Worm (Caenorhabditis elegans) whole organism, L2 larva: ENCODE data around the gene best-20.

ENCODE experiments used
- C34F6.9 ChIP-seq: fragments of 150-350 bp; optimal IDR thresholded peaks from 2 replicates; lab custom pipeline; 2014; ENCODE audit warnings: missing biosample characterization, missing genetic modification characterization
- F13H6.1 ChIP-seq: sonication (generic microtip); optimal IDR thresholded peaks from 2 replicates; lab custom pipeline; 2016; ENCODE audit warnings: missing genetic modification characterization, missing compliant biosample characterization
- R02D3.7 ChIP-seq: fragments of 150-350 bp; optimal IDR thresholded peaks from 2 replicates; lab custom pipeline; 2014; ENCODE audit warnings: missing biosample characterization, missing genetic modification characterization
- Y55F3AM.14 ChIP-seq: fragments of 200-800 bp; sonication (Bioruptor generic); optimal IDR thresholded peaks from 2 replicates; lab custom pipeline; 2018; ENCODE audit warnings: mild to moderate bottlenecking, missing genetic modification characterization, missing compliant biosample characterization
- ZK546.5 ChIP-seq: sonication (generic microtip); optimal IDR thresholded peaks from 2 replicates; lab custom pipeline; 2017; ENCODE audit warnings: missing biosample characterization, missing genetic modification characterization
- alr-1 ChIP-seq: fragments of 150-350 bp; optimal IDR thresholded peaks from 2 replicates; lab custom pipeline; 2014; ENCODE audit warnings: missing biosample characterization, missing genetic modification characterization
- aly-2 ChIP-seq: fragments of 150-350 bp; optimal IDR thresholded peaks from 2 replicates; lab custom pipeline; 2014; ENCODE audit warnings: missing biosample characterization, missing genetic modification characterization
- ama-1 ChIP-seq: fragments of 150-350 bp; optimal IDR thresholded peaks from 2 replicates; lab custom pipeline; 2018; ENCODE audit warnings: inconsistent platforms
- blmp-1 ChIP-seq: sonication (generic microtip); optimal IDR thresholded peaks from 2 replicates; lab custom pipeline; 2017; ENCODE audit warnings: missing genetic modification characterization, mild to moderate bottlenecking, missing compliant biosample characterization, antibody characterized with exemption, moderate library complexity; ENCODE audit not compliant: insufficient read depth
- ceh-16 ChIP-seq: fragments of 150-350 bp; optimal IDR thresholded peaks from 2 replicates; lab custom pipeline; 2014; ENCODE audit warnings: missing biosample characterization, missing genetic modification characterization
- ceh-82 ChIP-seq: fragments of 150-350 bp; optimal IDR thresholded peaks from 2 replicates; lab custom pipeline; 2014; ENCODE audit warnings: missing biosample characterization, missing genetic modification characterization
- crh-2 ChIP-seq: sonication (generic microtip); optimal IDR thresholded peaks from 2 replicates; lab custom pipeline; 2017; ENCODE audit warnings: missing biosample characterization, missing genetic modification characterization
- dmd-4 ChIP-seq: sonication (generic microtip); optimal IDR thresholded peaks from 2 replicates; lab custom pipeline; 2017; ENCODE audit warnings: missing biosample characterization, missing genetic modification characterization
- egl-27 ChIP-seq: sonication (generic microtip); optimal IDR thresholded peaks from 3 replicates; lab custom pipeline; 2017; ENCODE audit warnings: missing biosample characterization, missing genetic modification reagents, missing genetic modification characterization
- elt-1 ChIP-seq: fragments of 150-350 bp; optimal IDR thresholded peaks from 2 replicates; lab custom pipeline; 2014; ENCODE audit warnings: missing biosample characterization, missing genetic modification characterization
- fos-1 ChIP-seq: fragments of 150-350 bp; optimal IDR thresholded peaks from 2 replicates; lab custom pipeline; 2014; ENCODE audit warnings: missing biosample characterization, missing genetic modification characterization
- gmeb-1 ChIP-seq: fragments of 150-350 bp; optimal IDR thresholded peaks from 2 replicates; lab custom pipeline; 2014; ENCODE audit warnings: missing biosample characterization, missing genetic modification characterization
- lin-11 ChIP-seq: fragments of 150-350 bp; sonication (generic microtip); optimal IDR thresholded peaks from 2 replicates; lab custom pipeline; 2014; ENCODE audit warnings: missing biosample characterization, missing genetic modification characterization, inconsistent platforms, mixed read lengths
- lin-13 ChIP-seq: fragments of 150-350 bp; optimal IDR thresholded peaks from 2 replicates; lab custom pipeline; 2014; ENCODE audit warnings: missing biosample characterization, missing genetic modification reagents, missing genetic modification characterization
- lin-39 ChIP-seq: fragments of 150-350 bp; optimal IDR thresholded peaks from 2 replicates; lab custom pipeline; 2014; ENCODE audit warnings: missing biosample characterization, missing genetic modification reagents, missing genetic modification characterization
- lsy-2 ChIP-seq, 2 experiments: fragments of 150-350 bp in 1 of 2; sonication (generic microtip) in 1 of 2; optimal IDR thresholded peaks; 2 replicates each; lab custom pipeline; 2014 to 2017; ENCODE audit warnings: missing biosample characterization in 2 of 2, missing genetic modification characterization in 2 of 2
- mab-5 ChIP-seq: fragments of 150-350 bp; optimal IDR thresholded peaks from 2 replicates; lab custom pipeline; 2014; ENCODE audit warnings: missing biosample characterization, missing genetic modification characterization
- mbf-1 ChIP-seq: sonication (generic microtip); optimal IDR thresholded peaks from 2 replicates; lab custom pipeline; 2017; ENCODE audit warnings: missing biosample characterization, missing genetic modification characterization
- mdl-1 ChIP-seq, 2 experiments: fragments of 150-350 bp in 1 of 2; sonication (generic microtip) in 1 of 2; optimal IDR thresholded peaks; 2 replicates each; lab custom pipeline; 2017; ENCODE audit warnings: missing biosample characterization in 2 of 2, missing genetic modification characterization in 2 of 2
- nhr-10 ChIP-seq: sonication (generic microtip); optimal IDR thresholded peaks from 2 replicates; lab custom pipeline; 2017; ENCODE audit warnings: missing biosample characterization, missing genetic modification characterization
- nhr-11 ChIP-seq: fragments of 150-350 bp; optimal IDR thresholded peaks from 2 replicates; lab custom pipeline; 2014; ENCODE audit warnings: missing biosample characterization, missing genetic modification characterization
- nhr-12 ChIP-seq: fragments of 150-350 bp; optimal IDR thresholded peaks from 2 replicates; lab custom pipeline; 2014; ENCODE audit warnings: missing biosample characterization, missing genetic modification characterization
- nhr-129 ChIP-seq: fragments of 150-350 bp; optimal IDR thresholded peaks from 2 replicates; lab custom pipeline; 2014; ENCODE audit warnings: missing biosample characterization, missing genetic modification characterization
- nhr-21 ChIP-seq: fragments of 150-350 bp; optimal IDR thresholded peaks from 2 replicates; lab custom pipeline; 2014; ENCODE audit warnings: missing biosample characterization, missing genetic modification characterization
- nhr-237 ChIP-seq: fragments of 150-350 bp; optimal IDR thresholded peaks from 2 replicates; lab custom pipeline; 2014; ENCODE audit warnings: missing biosample characterization, missing genetic modification characterization
- nhr-25 ChIP-seq: fragments of 150-350 bp; sonication (generic microtip); optimal IDR thresholded peaks from 3 replicates; lab custom pipeline; 2014; ENCODE audit warnings: missing biosample characterization, missing genetic modification characterization
- nhr-6 ChIP-seq: fragments of 150-350 bp; optimal IDR thresholded peaks from 2 replicates; lab custom pipeline; 2014; ENCODE audit warnings: missing biosample characterization, missing genetic modification characterization
- nhr-77 ChIP-seq: fragments of 150-350 bp; optimal IDR thresholded peaks from 2 replicates; lab custom pipeline; 2014; ENCODE audit warnings: missing biosample characterization, missing genetic modification characterization
- sem-4 ChIP-seq: fragments of 150-350 bp; optimal IDR thresholded peaks from 2 replicates; lab custom pipeline; 2014; ENCODE audit warnings: missing biosample characterization, missing genetic modification reagents, missing genetic modification characterization
- skn-1 ChIP-seq: sonication (generic microtip); optimal IDR thresholded peaks from 2 replicates; lab custom pipeline; 2017; ENCODE audit warnings: missing biosample characterization, missing genetic modification characterization
- sma-3 ChIP-seq: sonication (generic microtip); optimal IDR thresholded peaks from 2 replicates; lab custom pipeline; 2016; ENCODE audit warnings: missing genetic modification reagents, missing genetic modification characterization, missing compliant biosample characterization
- sma-9 ChIP-seq, 2 experiments: fragments of 150-350 bp in 1 of 2; sonication (generic microtip) in 1 of 2; optimal IDR thresholded peaks; 2 replicates each; lab custom pipeline; 2014 to 2016; ENCODE audit warnings: missing genetic modification characterization in 2 of 2, mild to moderate bottlenecking in 1 of 2, missing biosample characterization in 1 of 2, missing compliant biosample characterization in 1 of 2, missing genetic modification reagents in 1 of 2, moderate library complexity in 1 of 2
- snpc-4 ChIP-seq: fragments of 150-350 bp; optimal IDR thresholded peaks from 2 replicates; lab custom pipeline; 2014; ENCODE audit warnings: missing biosample characterization, missing genetic modification characterization
- unc-39 ChIP-seq: fragments of 150-350 bp; optimal IDR thresholded peaks from 2 replicates; lab custom pipeline; 2014; ENCODE audit warnings: missing biosample characterization, missing genetic modification characterization
- unc-55 ChIP-seq: fragments of 150-350 bp; sonication (generic microtip); optimal IDR thresholded peaks from 3 replicates; lab custom pipeline; 2014; ENCODE audit warnings: missing biosample characterization, missing genetic modification reagents, missing genetic modification characterization
- unc-62 ChIP-seq: fragments of 150-350 bp; optimal IDR thresholded peaks from 2 replicates; lab custom pipeline; 2014; ENCODE audit warnings: missing biosample characterization, missing genetic modification reagents, missing genetic modification characterization
- zag-1 ChIP-seq: fragments of 150-350 bp; optimal IDR thresholded peaks from 2 replicates; lab custom pipeline; 2014; ENCODE audit warnings: missing biosample characterization, missing genetic modification characterization
- ztf-1 ChIP-seq: fragments of 200-800 bp; sonication (Bioruptor generic); conservative IDR thresholded peaks from 2 replicates; pipeline ENCODE4 v1.3.6; 2022; ENCODE audit warnings: missing genetic modification characterization, missing compliant biosample characterization
- ztf-11 ChIP-seq: sonication (generic microtip); optimal IDR thresholded peaks from 2 replicates; lab custom pipeline; 2017; ENCODE audit warnings: missing biosample characterization, missing genetic modification characterization
- ztf-4 ChIP-seq: fragments of 150-350 bp; optimal IDR thresholded peaks from 2 replicates; lab custom pipeline; 2014; ENCODE audit warnings: missing biosample characterization, missing genetic modification characterization

The best-20 gene

ce11 chrIV:3800952-3801351, 44.9 kb downstream of the best-20 start, which contains the start of gene osm-3:
Gene osm-3, minus strand, starts transcription at chrIV:3801052.
- TF ChIP-seq Y55F3AM.14 (GFP tag; lab: Kevin White, UChicago) (no peak), mbf-1 (tag; lab: Kevin White, UChicago) (no peak), ceh-16 (no peak), F13H6.1 (no peak), ztf-11 (tag; lab: Kevin White, UChicago) (no peak), blmp-1 (no peak), nhr-6 (no peak), unc-62 (GFP tag; lab: Kevin White, UChicago) (no peak), snpc-4 (tag; lab: Kevin White, UChicago) (no peak), lin-11 (tag; lab: Kevin White, UChicago) (no peak), ZK546.5 (no peak), zag-1 (tag; lab: Kevin White, UChicago) (no peak)

- peak; percentile 67 for TF ChIP-seq R02D3.7
- no peak for TF ChIP-seq lin-39 (tag; lab: Kevin White, UChicago)
- TF ChIP-seq lin-13 (GFP tag; lab: Kevin White, UChicago): peak; percentile 39
- no peak for TF ChIP-seq ztf-1 (GFP tag; lab: Robert Waterston, UW)
- no peak for TF ChIP-seq Y55F3AM.14 (GFP tag; lab: Kevin White, UChicago)
- TF ChIP-seq nhr-129: no peak
- no peak for TF ChIP-seq sem-4
- no peak for TF ChIP-seq aly-2 (tag; lab: Kevin White, UChicago)
- no peak for TF ChIP-seq ceh-16
- TF ChIP-seq lsy-2 (tag; optimal IDR thresholded peaks at IDR 0.05; lab: Kevin White, UChicago): peak; percentile 33 to 80
- no peak for TF ChIP-seq nhr-237 (tag; lab: Kevin White, UChicago)
- TF ChIP-seq gmeb-1 (tag; lab: Kevin White, UChicago): peak; percentile 66
- TF ChIP-seq sma-3 (GFP tag; lab: Kevin White, UChicago): peak; percentile 74
- no peak for TF ChIP-seq ztf-4 (tag; lab: Kevin White, UChicago)
- no peak for TF ChIP-seq nhr-12 (tag; lab: Kevin White, UChicago)
- peak; percentile 14 for TF ChIP-seq fos-1 (tag; lab: Kevin White, UChicago)
- TF ChIP-seq dmd-4 (tag; lab: Kevin White, UChicago): no peak
- peak; percentile 48 for TF ChIP-seq crh-2
- no peak for TF ChIP-seq mdl-1 (tag; optimal IDR thresholded peaks at IDR 0.05; lab: Kevin White, UChicago)
- peak; percentile 33 for TF ChIP-seq mab-5
- TF ChIP-seq nhr-77 (tag; lab: Kevin White, UChicago): no peak
- peak; percentile 85 for TF ChIP-seq sma-9 (GFP tag; optimal IDR thresholded peaks at IDR 0.05; lab: Kevin White, UChicago)
- TF ChIP-seq sma-9 (tag; optimal IDR thresholded peaks at IDR 0.05; lab: Kevin White, UChicago): no peak
- no peak for TF ChIP-seq unc-39
- no peak for TF ChIP-seq alr-1 (tag; lab: Kevin White, UChicago)
- TF ChIP-seq nhr-11 (tag; lab: Kevin White, UChicago): no peak
- TF ChIP-seq nhr-21 (tag; lab: Kevin White, UChicago): peak; percentile 18
- TF ChIP-seq lin-11 (tag; lab: Kevin White, UChicago): no peak
- peak; percentile 57 for TF ChIP-seq F13H6.1
- peak; percentile 61 for TF ChIP-seq C34F6.9 (tag; lab: Kevin White, UChicago)
- TF ChIP-seq elt-1: no peak
- TF ChIP-seq ama-1 (lab: Kevin White, UChicago): no peak
- TF ChIP-seq unc-55 (GFP tag; lab: Kevin White, UChicago): peak; percentile 64
- TF ChIP-seq nhr-10: no peak
- no peak for TF ChIP-seq ceh-82 (tag; lab: Kevin White, UChicago)
- no peak for TF ChIP-seq nhr-6
- no peak for TF ChIP-seq egl-27 (tag; lab: Kevin White, UChicago)
- TF ChIP-seq unc-62 (GFP tag; lab: Kevin White, UChicago): no peak
- TF ChIP-seq nhr-25 (tag; lab: Kevin White, UChicago): peak; percentile 49
- no peak for TF ChIP-seq skn-1 (tag; lab: Kevin White, UChicago)
Measured at ce11 chrIV:3803252-3803651, 47.2 kb downstream of the best-20 start, which contains the start of the genes algn-14 and M02B7.2. Gene algn-14, minus strand, starts transcription at chrIV:3803426. Gene M02B7.2, plus strand, starts transcription at chrIV:3803581.
